Worm (Caenorhabditis elegans) whole organism, L2 larva: ENCODE data around the gene oig-1.

ENCODE experiments used
- ama-1 ChIP-seq: fragments of 150-350 bp; optimal IDR thresholded peaks from 2 replicates; lab custom pipeline; 2018; ENCODE audit warnings: inconsistent platforms
- blmp-1 ChIP-seq: sonication (generic microtip); optimal IDR thresholded peaks from 2 replicates; lab custom pipeline; 2017; ENCODE audit warnings: missing genetic modification characterization, mild to moderate bottlenecking, missing compliant biosample characterization, antibody characterized with exemption, moderate library complexity; ENCODE audit not compliant: insufficient read depth
- ceh-16 ChIP-seq: fragments of 150-350 bp; optimal IDR thresholded peaks from 2 replicates; lab custom pipeline; 2014; ENCODE audit warnings: missing biosample characterization, missing genetic modification characterization
- ceh-82 ChIP-seq: fragments of 150-350 bp; optimal IDR thresholded peaks from 2 replicates; lab custom pipeline; 2014; ENCODE audit warnings: missing biosample characterization, missing genetic modification characterization
- dmd-4 ChIP-seq: sonication (generic microtip); optimal IDR thresholded peaks from 2 replicates; lab custom pipeline; 2017; ENCODE audit warnings: missing biosample characterization, missing genetic modification characterization
- fos-1 ChIP-seq: fragments of 150-350 bp; optimal IDR thresholded peaks from 2 replicates; lab custom pipeline; 2014; ENCODE audit warnings: missing biosample characterization, missing genetic modification characterization
- gmeb-1 ChIP-seq: fragments of 150-350 bp; optimal IDR thresholded peaks from 2 replicates; lab custom pipeline; 2014; ENCODE audit warnings: missing biosample characterization, missing genetic modification characterization
- lin-11 ChIP-seq: fragments of 150-350 bp; sonication (generic microtip); optimal IDR thresholded peaks from 2 replicates; lab custom pipeline; 2014; ENCODE audit warnings: missing biosample characterization, missing genetic modification characterization, inconsistent platforms, mixed read lengths
- lin-13 ChIP-seq: fragments of 150-350 bp; optimal IDR thresholded peaks from 2 replicates; lab custom pipeline; 2014; ENCODE audit warnings: missing biosample characterization, missing genetic modification reagents, missing genetic modification characterization
- lin-39 ChIP-seq: fragments of 150-350 bp; optimal IDR thresholded peaks from 2 replicates; lab custom pipeline; 2014; ENCODE audit warnings: missing biosample characterization, missing genetic modification reagents, missing genetic modification characterization
- lsy-2 ChIP-seq, 2 experiments: fragments of 150-350 bp in 1 of 2; sonication (generic microtip) in 1 of 2; optimal IDR thresholded peaks; 2 replicates each; lab custom pipeline; 2014 to 2017; ENCODE audit warnings: missing biosample characterization in 2 of 2, missing genetic modification characterization in 2 of 2
- mbf-1 ChIP-seq: sonication (generic microtip); optimal IDR thresholded peaks from 2 replicates; lab custom pipeline; 2017; ENCODE audit warnings: missing biosample characterization, missing genetic modification characterization
- mdl-1 ChIP-seq, 2 experiments: fragments of 150-350 bp in 1 of 2; sonication (generic microtip) in 1 of 2; optimal IDR thresholded peaks; 2 replicates each; lab custom pipeline; 2017; ENCODE audit warnings: missing biosample characterization in 2 of 2, missing genetic modification characterization in 2 of 2
- nhr-11 ChIP-seq: fragments of 150-350 bp; optimal IDR thresholded peaks from 2 replicates; lab custom pipeline; 2014; ENCODE audit warnings: missing biosample characterization, missing genetic modification characterization
- nhr-129 ChIP-seq: fragments of 150-350 bp; optimal IDR thresholded peaks from 2 replicates; lab custom pipeline; 2014; ENCODE audit warnings: missing biosample characterization, missing genetic modification characterization
- nhr-21 ChIP-seq: fragments of 150-350 bp; optimal IDR thresholded peaks from 2 replicates; lab custom pipeline; 2014; ENCODE audit warnings: missing biosample characterization, missing genetic modification characterization
- nhr-23 ChIP-seq: fragments of 150-350 bp; optimal IDR thresholded peaks from 2 replicates; lab custom pipeline; 2014; ENCODE audit warnings: missing biosample characterization, missing genetic modification reagents, missing genetic modification characterization
- peb-1 ChIP-seq: fragments of 150-350 bp; optimal IDR thresholded peaks from 2 replicates; lab custom pipeline; 2014; ENCODE audit warnings: missing biosample characterization, missing genetic modification characterization
- sem-4 ChIP-seq: fragments of 150-350 bp; optimal IDR thresholded peaks from 2 replicates; lab custom pipeline; 2014; ENCODE audit warnings: missing biosample characterization, missing genetic modification reagents, missing genetic modification characterization
- skn-1 ChIP-seq: sonication (generic microtip); optimal IDR thresholded peaks from 2 replicates; lab custom pipeline; 2017; ENCODE audit warnings: missing biosample characterization, missing genetic modification characterization
- sma-3 ChIP-seq: sonication (generic microtip); optimal IDR thresholded peaks from 2 replicates; lab custom pipeline; 2016; ENCODE audit warnings: missing genetic modification reagents, missing genetic modification characterization, missing compliant biosample characterization
- sma-9 ChIP-seq, 2 experiments: fragments of 150-350 bp in 1 of 2; sonication (generic microtip) in 1 of 2; optimal IDR thresholded peaks; 2 replicates each; lab custom pipeline; 2014 to 2016; ENCODE audit warnings: missing genetic modification characterization in 2 of 2, mild to moderate bottlenecking in 1 of 2, missing biosample characterization in 1 of 2, missing compliant biosample characterization in 1 of 2, missing genetic modification reagents in 1 of 2, moderate library complexity in 1 of 2
- unc-39 ChIP-seq: fragments of 150-350 bp; optimal IDR thresholded peaks from 2 replicates; lab custom pipeline; 2014; ENCODE audit warnings: missing biosample characterization, missing genetic modification characterization
- unc-55 ChIP-seq: fragments of 150-350 bp; sonication (generic microtip); optimal IDR thresholded peaks from 3 replicates; lab custom pipeline; 2014; ENCODE audit warnings: missing biosample characterization, missing genetic modification reagents, missing genetic modification characterization
- ztf-1 ChIP-seq: fragments of 200-800 bp; sonication (Bioruptor generic); conservative IDR thresholded peaks from 2 replicates; pipeline ENCODE4 v1.3.6; 2022; ENCODE audit warnings: missing genetic modification characterization, missing compliant biosample characterization
- ztf-11 ChIP-seq: sonication (generic microtip); optimal IDR thresholded peaks from 2 replicates; lab custom pipeline; 2017; ENCODE audit warnings: missing biosample characterization, missing genetic modification characterization
- ztf-4 ChIP-seq: fragments of 150-350 bp; optimal IDR thresholded peaks from 2 replicates; lab custom pipeline; 2014; ENCODE audit warnings: missing biosample characterization, missing genetic modification characterization

Gene oig-1

ce11 chrIII:6482918-6483317, 42.5 kb downstream of the oig-1 start, which contains the start of gene chtb-2:
Gene chtb-2 (plus strand): TSS chrIII:6483218.
- TF ChIP-seq mdl-1 (tag; optimal IDR thresholded peaks at IDR 0.05; lab: Kevin White, UChicago) (no peak), nhr-21 (tag; lab: Kevin White, UChicago) (no peak), sma-9 (GFP tag; optimal IDR thresholded peaks at IDR 0.05; lab: Kevin White, UChicago) (no peak), sma-9 (tag; optimal IDR thresholded peaks at IDR 0.05; lab: Kevin White, UChicago) (no peak), sem-4 (no peak), ceh-82 (no peak), skn-1 (no peak), blmp-1 (tag; lab: Kevin White, UChicago) (no peak), gmeb-1 (no peak), ztf-11 (tag; lab: Kevin White, UChicago) (no peak), ztf-4 (tag; lab: Kevin White, UChicago) (no peak), ceh-16 (tag; lab: Kevin White, UChicago) (no peak), ama-1 (lab: Kevin White, UChicago) (no peak)

- TF ChIP-seq nhr-11, result no peak
- no peak for TF ChIP-seq unc-55
- no peak for TF ChIP-seq ztf-1 (GFP tag; lab: Robert Waterston, UW)
- TF ChIP-seq unc-39 (tag; lab: Kevin White, UChicago), result no peak
- TF ChIP-seq fos-1 (tag; lab: Kevin White, UChicago), result no peak
- TF ChIP-seq dmd-4 (tag; lab: Kevin White, UChicago), result no peak
- TF ChIP-seq peb-1 (tag; lab: Kevin White, UChicago), result no peak
- TF ChIP-seq ama-1 (lab: Kevin White, UChicago), result no peak
- TF ChIP-seq lin-11 (tag; lab: Kevin White, UChicago), result no peak
These were observed 46.0 kb downstream of the oig-1 start for ce11 chrIII:6479439-6479838.

- TF ChIP-seq gmeb-1 (no peak), ama-1 (lab: Kevin White, UChicago) (no peak), sma-3 (no peak), lsy-2 (tag; optimal IDR thresholded peaks at IDR 0.05; lab: Kevin White, UChicago) (no peak), sem-4 (no peak), mbf-1 (tag; lab: Kevin White, UChicago) (no peak)
These were observed 47.0 kb downstream of the oig-1 start, which contains the start of gene zip-8 for ce11 chrIII:6478256-6479004. Gene zip-8 (plus strand): TSS chrIII:6478955.

ce11 chrIII:6476380-6476779, 49.1 kb downstream of the oig-1 start:
- TF ChIP-seq unc-39 (tag; lab: Kevin White, UChicago), result no peak
- no peak for TF ChIP-seq nhr-23
- no peak for TF ChIP-seq sma-9 (GFP tag; optimal IDR thresholded peaks at IDR 0.05; lab: Kevin White, UChicago)
- TF ChIP-seq sma-9 (tag; optimal IDR thresholded peaks at IDR 0.05; lab: Kevin White, UChicago), result no peak
- no peak for TF ChIP-seq nhr-129
- no peak for TF ChIP-seq lin-39 (tag; lab: Kevin White, UChicago)
- TF ChIP-seq lin-13 (GFP tag; lab: Kevin White, UChicago), result no peak
- TF ChIP-seq dmd-4 (tag; lab: Kevin White, UChicago), result no peak
- no peak for TF ChIP-seq mbf-1 (tag; lab: Kevin White, UChicago)
- no peak for TF ChIP-seq gmeb-1
